Fruit fly (Drosophila melanogaster) whole organism, embryonic: ENCODE measurements around the gene CG13364.

Experiments
- Aef1 ChIP-seq: fragments of 200-800 bp; sonication (Bioruptor generic); IDR thresholded peaks from 3 replicates; pipeline ENCODE4 v1.3.6; 2022; ENCODE audit warnings: missing biosample characterization, missing genetic modification characterization
- CG1024 ChIP-seq: fragments of 200-800 bp; sonication (Bioruptor generic); IDR thresholded peaks from 2 replicates; pipeline ENCODE4 v1.3.6; 2022; ENCODE audit warnings: missing biosample characterization, missing genetic modification characterization
- CG10267 ChIP-seq: fragments of 200-800 bp; sonication (Bioruptor generic); optimal IDR thresholded peaks from 2 replicates; lab custom pipeline; 2018; ENCODE audit warnings: missing biosample characterization, mild to moderate bottlenecking, missing genetic modification characterization, moderate library complexity
- CG10565 ChIP-seq: fragments of 200-800 bp; sonication (Bioruptor generic); optimal IDR thresholded peaks from 3 replicates; lab custom pipeline; 2016; ENCODE audit warnings: missing biosample characterization, mild to moderate bottlenecking, missing genetic modification characterization
- CG10654 ChIP-seq: fragments of 200-800 bp; sonication (Bioruptor generic); optimal IDR thresholded peaks from 2 replicates; lab custom pipeline; 2016; ENCODE audit warnings: missing biosample characterization, missing genetic modification characterization
- CG12769 ChIP-seq: fragments of 200-800 bp; sonication (Bioruptor generic); optimal IDR thresholded peaks from 2 replicates; lab custom pipeline; 2019; ENCODE audit warnings: missing biosample characterization, mild to moderate bottlenecking, missing genetic modification characterization, moderate library complexity
- CG14710 ChIP-seq: fragments of 200-800 bp; sonication (Bioruptor generic); optimal IDR thresholded peaks from 3 replicates; lab custom pipeline; 2019; ENCODE audit warnings: missing biosample characterization, mild to moderate bottlenecking, missing genetic modification characterization, moderate library complexity
- CG14860 ChIP-seq: fragments of 200-800 bp; sonication (Bioruptor generic); IDR thresholded peaks from 3 replicates; pipeline ENCODE4 v1.3.6; 2022; ENCODE audit warnings: missing biosample characterization, missing genetic modification characterization; ENCODE audit not compliant: partially characterized antibody
- CG17568 ChIP-seq: fragments of 200-800 bp; sonication (Bioruptor generic); optimal IDR thresholded peaks from 2 replicates; lab custom pipeline; 2018; ENCODE audit warnings: missing biosample characterization, mild to moderate bottlenecking, missing genetic modification characterization, moderate library complexity
- CG18764 ChIP-seq: fragments of 200-800 bp; sonication (Bioruptor generic); optimal IDR thresholded peaks from 3 replicates; lab custom pipeline; 2016; ENCODE audit warnings: missing biosample characterization, missing genetic modification characterization
- CG4820 ChIP-seq: fragments of 200-800 bp; sonication (Bioruptor generic); optimal IDR thresholded peaks from 3 replicates; lab custom pipeline; 2016; ENCODE audit warnings: missing biosample characterization, missing genetic modification characterization
- CG6272 ChIP-seq: fragments of 200-800 bp; sonication (Bioruptor generic); IDR thresholded peaks from 2 replicates; pipeline ENCODE4 v1.3.6; 2022; ENCODE audit warnings: missing biosample characterization, missing genetic modification characterization
- CG7271 ChIP-seq: fragments of 200-800 bp; sonication (Bioruptor generic); optimal IDR thresholded peaks from 2 replicates; lab custom pipeline; 2018; ENCODE audit warnings: missing biosample characterization, mild to moderate bottlenecking, missing genetic modification characterization, moderate library complexity
- CG8388 ChIP-seq: fragments of 200-800 bp; sonication (Bioruptor generic); optimal IDR thresholded peaks from 2 replicates; lab custom pipeline; 2019; ENCODE audit warnings: missing biosample characterization, mild to moderate bottlenecking, missing genetic modification characterization, moderate library complexity
- CG8944 ChIP-seq: fragments of 200-800 bp; sonication (Bioruptor generic); optimal IDR thresholded peaks from 3 replicates; lab custom pipeline; 2016; ENCODE audit warnings: missing biosample characterization, missing genetic modification characterization
- CG9797 ChIP-seq: fragments of 200-800 bp; sonication (Bioruptor generic); optimal IDR thresholded peaks from 3 replicates; lab custom pipeline; 2018; ENCODE audit warnings: missing biosample characterization, mild to moderate bottlenecking, missing genetic modification characterization
- CG9932 ChIP-seq: fragments of 200-800 bp; sonication (Bioruptor generic); IDR thresholded peaks from 2 replicates; pipeline ENCODE4 v1.3.6; 2022; ENCODE audit warnings: missing biosample characterization, missing genetic modification characterization
- Dfd ChIP-seq, 2 experiments: fragments of >200 bp; optimal IDR thresholded peaks; 2 replicates each; lab custom pipeline; 2017; ENCODE audit warnings: missing biosample characterization in 2 of 2, missing genetic modification characterization in 2 of 2
- H2.0 ChIP-seq: fragments of 200-800 bp; sonication (Bioruptor generic); IDR thresholded peaks from 2 replicates; pipeline ENCODE4 v1.3.6; 2022; ENCODE audit warnings: missing biosample characterization, missing genetic modification characterization
- HHEX ChIP-seq: fragments of 200-800 bp; sonication (Bioruptor generic); optimal IDR thresholded peaks from 3 replicates; lab custom pipeline; 2017; ENCODE audit warnings: missing biosample characterization, mild to moderate bottlenecking, missing genetic modification characterization, missing genetic modification reagents
- Hr39 ChIP-seq: fragments of >200 bp; optimal IDR thresholded peaks from 2 replicates; lab custom pipeline; 2017
- Hr51 ChIP-seq, 2 experiments: fragments of 200-800 bp; sonication (Bioruptor generic); optimal IDR thresholded peaks; 2 replicates in 1 of 2; 3 replicates in 1 of 2; lab custom pipeline; 2016 to 2018; ENCODE audit warnings: missing biosample characterization in 2 of 2, missing genetic modification characterization in 2 of 2, mild to moderate bottlenecking in 1 of 2, moderate library complexity in 1 of 2
- Jarid2 ChIP-seq: fragments of 200-800 bp; sonication (Bioruptor generic); optimal IDR thresholded peaks from 3 replicates; lab custom pipeline; 2017; ENCODE audit warnings: mild to moderate bottlenecking, missing biosample characterization, missing genetic modification reagents, missing genetic modification characterization
- MESR4 ChIP-seq: fragments of 200-800 bp; sonication (Bioruptor generic); optimal IDR thresholded peaks from 2 replicates; lab custom pipeline; 2018; ENCODE audit warnings: missing biosample characterization, mild to moderate bottlenecking, missing genetic modification characterization, moderate library complexity
- Med ChIP-seq: fragments of 200-800 bp; sonication (Bioruptor generic); peaks from one replicate; lab custom pipeline; 2016; ENCODE audit warnings: missing biosample characterization, missing genetic modification characterization, mild to moderate bottlenecking, inconsistent platforms, moderate library complexity
- Mrtf ChIP-seq: fragments of 200-800 bp; sonication (Bioruptor generic); IDR thresholded peaks from 3 replicates; pipeline ENCODE4 v1.3.6; 2022; ENCODE audit warnings: missing biosample characterization, missing genetic modification characterization
- NC2β ChIP-seq: fragments of 200-800 bp; sonication (Bioruptor generic); optimal IDR thresholded peaks from 2 replicates; lab custom pipeline; 2016; ENCODE audit warnings: missing biosample characterization, missing genetic modification characterization
- Opbp ChIP-seq: fragments of 200-800 bp; sonication (Bioruptor generic); IDR thresholded peaks from 3 replicates; pipeline ENCODE4 v1.3.6; 2022; ENCODE audit warnings: missing biosample characterization, missing genetic modification characterization; ENCODE audit not compliant: partially characterized antibody
- Optix ChIP-seq: fragments of 200-800 bp; sonication (Bioruptor generic); IDR thresholded peaks from 3 replicates; pipeline ENCODE4 v1.3.6; 2022; ENCODE audit warnings: missing biosample characterization, missing genetic modification characterization
- Six4 ChIP-seq: fragments of 200-800 bp; sonication (Bioruptor generic); optimal IDR thresholded peaks from 2 replicates; lab custom pipeline; 2016; ENCODE audit warnings: missing biosample characterization, missing genetic modification characterization
- Trl ChIP-seq, 3 experiments: fragments of >200 bp in 2 of 3; fragments of 200-800 bp in 1 of 3; sonication (Bioruptor generic) in 1 of 3; optimal IDR thresholded peaks; 2 replicates in 1 of 3; 3 replicates in 2 of 3; lab custom pipeline; 2016 to 2017; ENCODE audit warnings: missing biosample characterization in 1 of 3, missing genetic modification characterization in 1 of 3
- ab ChIP-seq: fragments of 200-800 bp; sonication (Bioruptor generic); optimal IDR thresholded peaks from 2 replicates; lab custom pipeline; 2016; ENCODE audit warnings: missing biosample characterization, missing genetic modification characterization
- ap ChIP-seq: fragments of 200-800 bp; sonication (Bioruptor generic); IDR thresholded peaks from 2 replicates; pipeline ENCODE4 v1.3.6; 2022; ENCODE audit warnings: missing biosample characterization, missing genetic modification characterization
- ara ChIP-seq: fragments of 200-800 bp; sonication (Bioruptor generic); IDR thresholded peaks from 2 replicates; pipeline ENCODE4 v1.3.6; 2022; ENCODE audit warnings: missing biosample characterization, missing genetic modification characterization
- bbx ChIP-seq: fragments of 200-800 bp; sonication (Bioruptor generic); IDR thresholded peaks from 2 replicates; pipeline ENCODE4 v1.3.6; 2022; ENCODE audit warnings: missing biosample characterization, missing genetic modification characterization; ENCODE audit not compliant: partially characterized antibody
- chm ChIP-seq: fragments of 200-800 bp; sonication (Bioruptor generic); IDR thresholded peaks from 2 replicates; pipeline ENCODE4 v1.3.6; 2022; ENCODE audit warnings: missing biosample characterization, missing genetic modification characterization
- dmrt11E ChIP-seq: fragments of 200-800 bp; sonication (Bioruptor generic); optimal IDR thresholded peaks from 3 replicates; lab custom pipeline; 2018; ENCODE audit warnings: missing biosample characterization, mild to moderate bottlenecking, missing genetic modification characterization, moderate library complexity
- ewg ChIP-seq: fragments of 200-800 bp; sonication (Bioruptor generic); optimal IDR thresholded peaks from 3 replicates; lab custom pipeline; 2017; ENCODE audit warnings: mild to moderate bottlenecking, missing biosample characterization, missing genetic modification reagents, missing genetic modification characterization
- exex ChIP-seq: fragments of 200-800 bp; sonication (Bioruptor generic); optimal IDR thresholded peaks from 4 replicates; lab custom pipeline; 2018; ENCODE audit warnings: missing biosample characterization, mild to moderate bottlenecking, missing genetic modification characterization, moderate library complexity
- gcm2 ChIP-seq: fragments of 200-800 bp; sonication (Bioruptor generic); optimal IDR thresholded peaks from 2 replicates; lab custom pipeline; 2016; ENCODE audit warnings: missing biosample characterization, missing genetic modification characterization
- grau ChIP-seq: fragments of 200-800 bp; optimal IDR thresholded peaks from 3 replicates; lab custom pipeline; 2019; ENCODE audit warnings: missing biosample characterization, mild to moderate bottlenecking, missing genetic modification characterization, moderate library complexity
- inv ChIP-seq: fragments of 200-800 bp; sonication (Bioruptor generic); IDR thresholded peaks from 2 replicates; pipeline ENCODE4 v1.3.6; 2022; ENCODE audit warnings: missing biosample characterization, missing genetic modification characterization; ENCODE audit not compliant: partially characterized antibody
- kah ChIP-seq: fragments of 200-800 bp; sonication (Bioruptor generic); optimal IDR thresholded peaks from 2 replicates; lab custom pipeline; 2018; ENCODE audit warnings: missing biosample characterization, mild to moderate bottlenecking, missing genetic modification characterization
- knrl ChIP-seq: fragments of 200-800 bp; sonication (Bioruptor generic); IDR thresholded peaks from 3 replicates; pipeline ENCODE4 v1.3.6; 2022; ENCODE audit warnings: missing biosample characterization, missing genetic modification characterization; ENCODE audit not compliant: partially characterized antibody
- row ChIP-seq: fragments of 200-800 bp; sonication (Bioruptor generic); IDR thresholded peaks from 3 replicates; pipeline ENCODE4 v1.3.6; 2022; ENCODE audit warnings: missing biosample characterization, missing genetic modification characterization
- run ChIP-seq: fragments of 200-800 bp; sonication (Bioruptor generic); optimal IDR thresholded peaks from 3 replicates; lab custom pipeline; 2018; ENCODE audit warnings: missing biosample characterization, mild to moderate bottlenecking, missing genetic modification characterization
- salm ChIP-seq: fragments of 200-800 bp; sonication (Bioruptor generic); optimal IDR thresholded peaks from 2 replicates; lab custom pipeline; 2018; ENCODE audit warnings: missing biosample characterization, mild to moderate bottlenecking, missing genetic modification characterization
- sens ChIP-seq: fragments of 200-800 bp; sonication (Bioruptor generic); peaks from one replicate; lab custom pipeline; 2016; ENCODE audit warnings: missing biosample characterization, missing genetic modification characterization
- tna ChIP-seq: fragments of 200-800 bp; sonication (Bioruptor generic); IDR thresholded peaks from 2 replicates; pipeline ENCODE4 v1.3.6; 2022; ENCODE audit warnings: missing biosample characterization, missing genetic modification characterization; ENCODE audit not compliant: partially characterized antibody
- unc-4 ChIP-seq: fragments of 200-800 bp; sonication (Bioruptor generic); IDR thresholded peaks from 2 replicates; pipeline ENCODE4 v1.3.6; 2022; ENCODE audit warnings: missing biosample characterization, missing genetic modification characterization; ENCODE audit not compliant: partially characterized antibody
- vvl ChIP-seq: fragments of 200-800 bp; sonication (Bioruptor generic); IDR thresholded peaks from 2 replicates; pipeline ENCODE4 v1.3.6; 2022; ENCODE audit warnings: missing biosample characterization, missing genetic modification characterization

The CG13364 gene

DNA sequence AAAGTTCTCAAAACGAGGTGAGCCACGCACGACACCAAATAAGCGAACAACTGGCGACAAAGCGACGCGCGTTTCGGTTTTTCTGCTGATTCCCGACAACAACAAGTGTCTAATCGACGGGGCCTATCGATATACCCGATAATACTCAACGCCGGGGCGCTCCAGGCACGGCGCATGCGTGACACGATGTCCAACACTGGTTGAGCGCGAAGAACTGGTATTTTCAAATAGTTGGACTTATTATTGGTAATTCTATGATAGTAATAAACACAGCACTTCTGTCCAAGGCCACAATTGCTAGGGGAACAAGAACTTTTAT, 7.6 kb downstream of the CG13364 start (continued):
- TF ChIP-seq gcm2 (GFP tag; lab: Kevin White, UChicago) (no peak), Hr51 (GFP tag; optimal IDR thresholded peaks at IDR 0.05; lab: Kevin White, UChicago) (no peak), kah (GFP tag; lab: Kevin White, UChicago) (peak; percentile 88), CG8944 (GFP tag; lab: Kevin White, UChicago) (no peak), CG17568 (GFP tag; lab: Kevin White, UChicago) (no peak), CG9932 (GFP tag; lab: Robert Waterston, UW) (peak; percentile 48), Aef1 (peak; percentile 35; the same call in 2 of the 3 replicates), Six4 (GFP tag; lab: Kevin White, UChicago) (no peak), Trl (optimal IDR thresholded peaks at IDR 0.05; lab: Kevin White, UChicago) (no peak), Trl (GFP tag; optimal IDR thresholded peaks at IDR 0.05; lab: Kevin White, UChicago) (no peak), salm (no peak), inv (peak; percentile 75), grau (tag; lab: Kevin White, UChicago) (no peak), Hr39 (no peak), CG18764 (GFP tag; lab: Kevin White, UChicago) (no peak), Dfd (GFP tag; optimal IDR thresholded peaks at IDR 0.05; lab: Kevin White, UChicago) (no peak), H2.0 (GFP tag; lab: Robert Waterston, UW) (no peak), NC2β (GFP tag; lab: Kevin White, UChicago) (no peak), CG4820 (GFP tag; lab: Kevin White, UChicago) (no peak), knrl (GFP tag; lab: Robert Waterston, UW) (peak; percentile 72), ewg (GFP tag; lab: Kevin White, UChicago) (peak; percentile 57), exex (no peak), CG7271 (tag; lab: Kevin White, UChicago) (no peak), MESR4 (peak; percentile 35), unc-4 (GFP tag; lab: Robert Waterston, UW) (peak; percentile 77), bbx (peak; percentile 88), ara (GFP tag; lab: Robert Waterston, UW) (no peak), Jarid2 (GFP tag; lab: Kevin White, UChicago) (no peak), row (0 out of 3 replicates have a peak, but pooled peaks have one; percentile 8), CG14710 (tag; lab: Kevin White, UChicago) (peak; percentile 19), Med (GFP tag; lab: Kevin White, UChicago) (peak; percentile 82), ap (GFP tag; lab: Robert Waterston, UW) (no peak), CG6272 (GFP tag; lab: Robert Waterston, UW) (no peak), HHEX (no peak), run (tag; lab: Kevin White, UChicago) (no peak), CG10267 (tag; lab: Kevin White, UChicago) (peak; percentile 95), CG9797 (GFP tag; lab: Kevin White, UChicago) (peak; percentile 38), chm (GFP tag; lab: Robert Waterston, UW) (no peak), CG1024 (GFP tag; lab: Robert Waterston, UW) (no peak), ab (GFP tag; lab: Kevin White, UChicago) (no peak), Mrtf (GFP tag; lab: Robert Waterston, UW) (no peak), Opbp (GFP tag; lab: Robert Waterston, UW) (peak; percentile 87), sens (GFP tag; lab: Kevin White, UChicago) (peak; percentile 58), CG10565 (GFP tag; lab: Kevin White, UChicago) (no peak), CG8388 (no peak), Optix (no peak), CG12769 (tag; lab: Kevin White, UChicago) (peak; percentile 61), dmrt11E (tag; lab: Kevin White, UChicago) (no peak), CG10654 (GFP tag; lab: Kevin White, UChicago) (no peak), vvl (no peak), tna (GFP tag; lab: Robert Waterston, UW) (peak; percentile 40; the same call in 1 of the 2 replicates), CG14860 (GFP tag; lab: Robert Waterston, UW) (peak; percentile 53; the same call in 2 of the 3 replicates)
